Fruit fly (Drosophila melanogaster) whole organism, embryonic: ENCODE measurements around the gene Rtca.
A peak's percentile ranks its signal among the peaks of the same experiment; 100 is the strongest.

Experiments used
- Abd-B ChIP-seq: fragments of 200-800 bp; sonication (Bioruptor generic); optimal IDR thresholded peaks from 2 replicates; lab custom pipeline; 2018; ENCODE audit warnings: missing biosample characterization, mild to moderate bottlenecking, missing genetic modification characterization, moderate library complexity
- Asciz ChIP-seq: fragments of 200-800 bp; sonication (Bioruptor generic); optimal IDR thresholded peaks from 2 replicates; lab custom pipeline; 2017; ENCODE audit warnings: missing biosample characterization, mild to moderate bottlenecking, missing genetic modification characterization, missing genetic modification reagents
- BEAF-32 ChIP-seq: fragments of 200-800 bp; sonication (Bioruptor generic); optimal IDR thresholded peaks from 3 replicates; lab custom pipeline; 2017; ENCODE audit warnings: missing biosample characterization, missing genetic modification characterization, mild to moderate bottlenecking, moderate library complexity, missing genetic modification reagents
- Bgb ChIP-seq: fragments of 200-800 bp; sonication (Bioruptor generic); IDR thresholded peaks from 2 replicates; pipeline ENCODE4 v1.3.6; 2022; ENCODE audit warnings: missing biosample characterization, missing genetic modification characterization; ENCODE audit not compliant: partially characterized antibody
- CG12071 ChIP-seq: fragments of 200-800 bp; sonication (Bioruptor generic); optimal IDR thresholded peaks from 3 replicates; lab custom pipeline; 2018; ENCODE audit warnings: missing biosample characterization, mild to moderate bottlenecking, missing genetic modification characterization
- CG12942 ChIP-seq: fragments of 200-800 bp; sonication (Bioruptor generic); optimal IDR thresholded peaks from 3 replicates; lab custom pipeline; 2016; ENCODE audit warnings: missing biosample characterization, missing genetic modification characterization
- CG13775 ChIP-seq: fragments of 200-800 bp; sonication (Bioruptor generic); optimal IDR thresholded peaks from 3 replicates; lab custom pipeline; 2017; ENCODE audit warnings: missing biosample characterization, mild to moderate bottlenecking, missing genetic modification characterization
- CG13894 ChIP-seq: fragments of 200-800 bp; sonication (Bioruptor generic); optimal IDR thresholded peaks from 3 replicates; lab custom pipeline; 2018; ENCODE audit warnings: missing biosample characterization, mild to moderate bottlenecking, missing genetic modification characterization, moderate library complexity
- CG14710 ChIP-seq: fragments of 200-800 bp; sonication (Bioruptor generic); optimal IDR thresholded peaks from 3 replicates; lab custom pipeline; 2019; ENCODE audit warnings: missing biosample characterization, mild to moderate bottlenecking, missing genetic modification characterization, moderate library complexity
- CG15011 ChIP-seq: fragments of 200-800 bp; sonication (Bioruptor generic); optimal IDR thresholded peaks from 3 replicates; lab custom pipeline; 2018; ENCODE audit warnings: missing biosample characterization, mild to moderate bottlenecking, missing genetic modification characterization
- CG15269 ChIP-seq: fragments of 200-800 bp; sonication (Bioruptor generic); optimal IDR thresholded peaks from 2 replicates; lab custom pipeline; 2018; ENCODE audit warnings: missing biosample characterization, mild to moderate bottlenecking, missing genetic modification characterization, moderate library complexity
- CG15514 ChIP-seq: fragments of 200-800 bp; sonication (Bioruptor generic); optimal IDR thresholded peaks from 3 replicates; lab custom pipeline; 2017; ENCODE audit warnings: missing biosample characterization, missing genetic modification characterization, mild to moderate bottlenecking, moderate library complexity, missing genetic modification reagents
- CG15696 ChIP-seq: fragments of 200-800 bp; sonication (Bioruptor generic); optimal IDR thresholded peaks from 2 replicates; lab custom pipeline; 2019; ENCODE audit warnings: missing biosample characterization, mild to moderate bottlenecking, missing genetic modification characterization, moderate library complexity
- CG16779 ChIP-seq: fragments of 200-800 bp; sonication (Bioruptor generic); IDR thresholded peaks from 2 replicates; pipeline ENCODE4 v1.3.6; 2022; ENCODE audit warnings: missing biosample characterization, missing genetic modification characterization
- CG2120 ChIP-seq: fragments of 200-800 bp; sonication (Bioruptor generic); optimal IDR thresholded peaks from 3 replicates; lab custom pipeline; 2016; ENCODE audit warnings: missing biosample characterization, missing genetic modification characterization
- CG2202 ChIP-seq: fragments of 200-800 bp; sonication (Bioruptor generic); optimal IDR thresholded peaks from 2 replicates; lab custom pipeline; 2018; ENCODE audit warnings: missing biosample characterization, mild to moderate bottlenecking, missing genetic modification characterization
- CG31365 ChIP-seq: fragments of 200-800 bp; sonication (Bioruptor generic); optimal IDR thresholded peaks from 2 replicates; lab custom pipeline; 2018; ENCODE audit warnings: missing biosample characterization, mild to moderate bottlenecking, missing genetic modification characterization
- CG3281 ChIP-seq: fragments of 200-800 bp; sonication (Bioruptor generic); optimal IDR thresholded peaks from 3 replicates; lab custom pipeline; 2017; ENCODE audit warnings: missing biosample characterization, mild to moderate bottlenecking, missing genetic modification characterization
- CG33213 ChIP-seq: fragments of 200-800 bp; sonication (Bioruptor generic); optimal IDR thresholded peaks from 3 replicates; lab custom pipeline; 2016; ENCODE audit warnings: missing biosample characterization, missing genetic modification characterization
- CG7556 ChIP-seq: fragments of 200-800 bp; sonication (Bioruptor generic); optimal IDR thresholded peaks from 2 replicates; lab custom pipeline; 2017; ENCODE audit warnings: missing biosample characterization, mild to moderate bottlenecking, missing genetic modification characterization
- CG8924 ChIP-seq: fragments of 200-800 bp; optimal IDR thresholded peaks from 3 replicates; lab custom pipeline; 2019; ENCODE audit warnings: missing biosample characterization, mild to moderate bottlenecking, missing genetic modification characterization, moderate library complexity
- D19A ChIP-seq: fragments of 200-800 bp; optimal IDR thresholded peaks from 3 replicates; lab custom pipeline; 2019; ENCODE audit warnings: missing biosample characterization, mild to moderate bottlenecking, missing genetic modification characterization, moderate library complexity
- D19B ChIP-seq: fragments of 200-800 bp; sonication (Bioruptor generic); optimal IDR thresholded peaks from 2 replicates; lab custom pipeline; 2017; ENCODE audit warnings: missing biosample characterization, mild to moderate bottlenecking, missing genetic modification characterization
- Dref ChIP-seq: fragments of 200-800 bp; sonication (Bioruptor generic); IDR thresholded peaks from 2 replicates; pipeline ENCODE4 v1.3.6; 2022; ENCODE audit warnings: missing biosample characterization, missing genetic modification characterization
- Jarid2 ChIP-seq: fragments of 200-800 bp; sonication (Bioruptor generic); optimal IDR thresholded peaks from 3 replicates; lab custom pipeline; 2017; ENCODE audit warnings: mild to moderate bottlenecking, missing biosample characterization, missing genetic modification reagents, missing genetic modification characterization
- MESR4 ChIP-seq: fragments of 200-800 bp; sonication (Bioruptor generic); optimal IDR thresholded peaks from 2 replicates; lab custom pipeline; 2018; ENCODE audit warnings: missing biosample characterization, mild to moderate bottlenecking, missing genetic modification characterization, moderate library complexity
- NFAT ChIP-seq: fragments of 200-800 bp; sonication (Bioruptor generic); IDR thresholded peaks from 2 replicates; pipeline ENCODE4 v1.3.6; 2022; ENCODE audit warnings: missing biosample characterization, missing genetic modification characterization
- Nf-YB ChIP-seq: fragments of 200-800 bp; sonication (Bioruptor generic); optimal IDR thresholded peaks from 3 replicates; lab custom pipeline; 2019; ENCODE audit warnings: missing biosample characterization, mild to moderate bottlenecking, missing genetic modification characterization, moderate library complexity
- Nf-YC ChIP-seq: fragments of 200-800 bp; optimal IDR thresholded peaks from 3 replicates; lab custom pipeline; 2019; ENCODE audit warnings: missing biosample characterization, mild to moderate bottlenecking, missing genetic modification characterization, moderate library complexity
- Rfx ChIP-seq: fragments of 200-800 bp; sonication (Bioruptor generic); IDR thresholded peaks from 2 replicates; pipeline ENCODE4 v1.3.6; 2022; ENCODE audit warnings: missing biosample characterization, missing genetic modification characterization
- Xrp1 ChIP-seq: fragments of 200-800 bp; sonication (Bioruptor generic); IDR thresholded peaks from 2 replicates; pipeline ENCODE4 v1.3.6; 2022; ENCODE audit warnings: missing biosample characterization, missing genetic modification characterization
- bbx ChIP-seq: fragments of 200-800 bp; sonication (Bioruptor generic); IDR thresholded peaks from 2 replicates; pipeline ENCODE4 v1.3.6; 2022; ENCODE audit warnings: missing biosample characterization, missing genetic modification characterization; ENCODE audit not compliant: partially characterized antibody
- bigmax ChIP-seq: fragments of 200-800 bp; sonication (Bioruptor generic); optimal IDR thresholded peaks from 2 replicates; lab custom pipeline; 2018; ENCODE audit warnings: missing biosample characterization, mild to moderate bottlenecking, missing genetic modification characterization
- ci ChIP-seq: fragments of 200-800 bp; sonication (Bioruptor generic); IDR thresholded peaks from 3 replicates; pipeline ENCODE4 v1.3.6; 2022; ENCODE audit warnings: missing biosample characterization, missing genetic modification characterization
- hkb ChIP-seq, 2 experiments: fragments of 200-800 bp in 1 of 2; fragments of >200 bp in 1 of 2; sonication (Bioruptor generic) in 1 of 2; IDR thresholded peaks in 1 of 2; optimal IDR thresholded peaks in 1 of 2; 2 replicates each; pipeline versions ENCODE4 v1.3.6 to Lab custom; 2017 to 2022; ENCODE audit warnings: missing biosample characterization in 1 of 2, missing genetic modification characterization in 1 of 2
- insv ChIP-seq, 2 experiments: fragments of 200-800 bp; sonication (Bioruptor generic); optimal IDR thresholded peaks; 3 replicates each; lab custom pipeline; 2016 to 2018; ENCODE audit warnings: missing biosample characterization in 2 of 2, missing genetic modification characterization in 2 of 2
- klu ChIP-seq: fragments of 200-800 bp; sonication (Bioruptor generic); IDR thresholded peaks from 2 replicates; pipeline ENCODE4 v1.3.6; 2022; ENCODE audit warnings: missing biosample characterization, missing genetic modification characterization
- lov ChIP-seq, 2 experiments: fragments of 200-800 bp in 1 of 2; fragments of >200 bp in 1 of 2; sonication (Bioruptor generic) in 1 of 2; IDR thresholded peaks in 1 of 2; optimal IDR thresholded peaks in 1 of 2; 2 replicates in 1 of 2; 3 replicates in 1 of 2; pipeline versions ENCODE4 v1.3.6 to Lab custom; 2017 to 2022; ENCODE audit warnings: missing biosample characterization in 1 of 2, missing genetic modification characterization in 1 of 2
- onecut ChIP-seq: fragments of 200-800 bp; sonication (Bioruptor generic); IDR thresholded peaks from 2 replicates; pipeline ENCODE4 v1.3.6; 2022; ENCODE audit warnings: missing biosample characterization, missing genetic modification characterization
- pb ChIP-seq: fragments of 200-800 bp; sonication (Bioruptor generic); optimal IDR thresholded peaks from 3 replicates; lab custom pipeline; 2016; ENCODE audit warnings: missing biosample characterization, missing genetic modification characterization
- rib ChIP-seq: fragments of 200-800 bp; sonication (Bioruptor generic); IDR thresholded peaks from 2 replicates; pipeline ENCODE4 v1.3.6; 2022; ENCODE audit warnings: missing biosample characterization, missing genetic modification characterization
- ro ChIP-seq: fragments of 200-800 bp; sonication (Bioruptor generic); IDR thresholded peaks from 2 replicates; pipeline ENCODE4 v1.3.6; 2022; ENCODE audit warnings: missing biosample characterization, missing genetic modification characterization
- scrt ChIP-seq: fragments of 200-800 bp; sonication (Bioruptor generic); optimal IDR thresholded peaks from 2 replicates; lab custom pipeline; 2018; ENCODE audit warnings: missing biosample characterization, mild to moderate bottlenecking, missing genetic modification characterization, moderate library complexity
- seq ChIP-seq: fragments of 200-800 bp; sonication (Bioruptor generic); IDR thresholded peaks from 2 replicates; pipeline ENCODE4 v1.3.6; 2022; ENCODE audit warnings: missing biosample characterization, missing genetic modification characterization
- sqz ChIP-seq: fragments of 200-800 bp; sonication (Bioruptor generic); optimal IDR thresholded peaks from 3 replicates; lab custom pipeline; 2018; ENCODE audit warnings: missing biosample characterization, mild to moderate bottlenecking, missing genetic modification characterization
- stc ChIP-seq: fragments of 200-800 bp; sonication (Bioruptor generic); IDR thresholded peaks from 2 replicates; pipeline ENCODE4 v1.3.6; 2022; ENCODE audit warnings: missing biosample characterization, missing genetic modification characterization
- toy ChIP-seq: fragments of 200-800 bp; sonication (Bioruptor generic); IDR thresholded peaks from 2 replicates; pipeline ENCODE4 v1.3.6; 2022; ENCODE audit warnings: missing biosample characterization, missing genetic modification characterization
- wdn ChIP-seq: fragments of 200-800 bp; sonication (Bioruptor generic); IDR thresholded peaks from 2 replicates; pipeline ENCODE4 v1.3.6; 2022; ENCODE audit warnings: missing biosample characterization, missing genetic modification characterization

The Rtca gene

DNA sequence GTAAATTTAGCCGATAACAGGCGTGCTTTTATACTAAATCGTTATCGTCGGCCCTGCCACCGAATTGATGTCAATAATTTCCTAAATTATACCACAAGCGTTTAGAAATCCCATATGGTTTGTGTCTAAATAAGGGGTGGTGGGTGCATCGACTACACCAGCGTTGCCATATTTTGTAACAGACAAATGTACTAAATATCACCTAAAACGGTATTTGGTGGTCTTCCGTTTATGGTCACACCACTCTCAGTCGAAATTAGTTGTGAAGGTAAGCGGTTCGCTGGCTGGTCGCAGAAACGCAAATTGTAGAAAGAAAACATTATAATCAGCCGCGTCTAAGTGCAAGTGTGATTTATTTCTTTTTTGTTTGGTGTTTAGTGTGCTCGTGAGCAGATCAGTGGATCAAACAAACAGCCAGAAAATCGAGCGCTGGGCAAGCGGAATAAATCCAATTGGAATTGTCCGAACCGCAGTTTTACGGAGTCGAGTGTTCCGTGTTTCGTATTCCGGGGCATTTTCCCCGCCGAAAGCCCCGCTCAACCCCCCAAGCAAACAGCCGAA, 8.2 kb downstream of the Rtca start, which contains the start of the genes CG16903 and Unc-76 (continued):
- TF ChIP-seq sqz = peak; percentile 76
- TF ChIP-seq CG33213 (GFP tag; lab: Kevin White, UChicago) = peak; percentile 91
- TF ChIP-seq scrt (GFP tag; lab: Kevin White, UChicago) = peak; percentile 51
- TF ChIP-seq CG13775 (GFP tag; lab: Kevin White, UChicago) = peak; percentile 52
- TF ChIP-seq CG15269 = peak; percentile 38
- peak; percentile 36 for TF ChIP-seq CG3281
- peak; percentile 47 for TF ChIP-seq Rfx
- 0 out of 2 replicates have a peak, but pooled peaks have one; percentile 15 for TF ChIP-seq Xrp1 (GFP tag; lab: Robert Waterston, UW)
- peak; percentile 4 for TF ChIP-seq Asciz (GFP tag; lab: Kevin White, UChicago)
- peak; percentile 86 for TF ChIP-seq CG14710 (tag; lab: Kevin White, UChicago)
- peak; percentile 16; the same call in 1 of the 2 replicates for TF ChIP-seq onecut
- peak; percentile 87 for TF ChIP-seq CG13894 (tag; lab: Kevin White, UChicago)
- no peak for TF ChIP-seq toy (GFP tag; lab: Robert Waterston, UW)
- peak; percentile 56; the same call in 1 of the 2 replicates for TF ChIP-seq Bgb (GFP tag; lab: Robert Waterston, UW)
- peak; percentile 53 for TF ChIP-seq CG12071 (GFP tag; lab: Kevin White, UChicago)
- TF ChIP-seq NFAT (GFP tag; lab: Robert Waterston, UW) = peak; percentile 24; the same call in 1 of the 2 replicates
- peak; percentile 74 for TF ChIP-seq ci (GFP tag; lab: Robert Waterston, UW)
- peak; percentile 65 for TF ChIP-seq BEAF-32
- TF ChIP-seq pb (GFP tag; lab: Kevin White, UChicago) = peak; percentile 63
- TF ChIP-seq CG31365 (tag; lab: Kevin White, UChicago) = peak; percentile 37
- peak; percentile 62; the same call in 1 of the 2 replicates for TF ChIP-seq seq (GFP tag; lab: Robert Waterston, UW)
- TF ChIP-seq ro = no peak
- TF ChIP-seq MESR4 (GFP tag; lab: Kevin White, UChicago) = peak; percentile 91
- peak; percentile 17 for TF ChIP-seq Abd-B (GFP tag; lab: Kevin White, UChicago)
- peak; percentile 78 for TF ChIP-seq CG8924 (tag; lab: Kevin White, UChicago)
- peak; percentile 85 for TF ChIP-seq CG15514 (GFP tag; lab: Kevin White, UChicago)
- no peak for TF ChIP-seq klu (GFP tag; lab: Robert Waterston, UW)
- TF ChIP-seq Nf-YC (tag; lab: Kevin White, UChicago) = peak; percentile 60
- no peak for TF ChIP-seq wdn (GFP tag; lab: Robert Waterston, UW)
- TF ChIP-seq CG2120 (GFP tag; lab: Kevin White, UChicago) = peak; percentile 22
- no peak for TF ChIP-seq stc (GFP tag; lab: Robert Waterston, UW)
- TF ChIP-seq Nf-YB (GFP tag; lab: Kevin White, UChicago) = peak; percentile 27
- TF ChIP-seq lov (optimal IDR thresholded peaks at IDR 0.05; lab: Kevin White, UChicago) = no peak
- no peak for TF ChIP-seq lov (GFP tag; IDR thresholded peaks at IDR 0.05; lab: Robert Waterston, UW)
- TF ChIP-seq CG2202 (tag; lab: Kevin White, UChicago) = no peak
- TF ChIP-seq bbx (GFP tag; lab: Robert Waterston, UW) = peak; percentile 29; the same call in 1 of the 2 replicates
- peak; percentile 15 for TF ChIP-seq CG15696 (tag; lab: Kevin White, UChicago)
- TF ChIP-seq Dref = peak; percentile 79
- TF ChIP-seq D19B = no peak
- TF ChIP-seq CG7556 (GFP tag; lab: Kevin White, UChicago) = peak; percentile 24
- peak; percentile 26 for TF ChIP-seq bigmax
- TF ChIP-seq rib (GFP tag; lab: Robert Waterston, UW) = 0 out of 2 replicates have a peak, but pooled peaks have one; percentile 17
- TF ChIP-seq CG16779 = no peak
- no peak for TF ChIP-seq CG15011 (GFP tag; lab: Kevin White, UChicago)
- peak; percentile 96 for TF ChIP-seq Jarid2 (GFP tag; lab: Kevin White, UChicago)
- no peak for TF ChIP-seq CG12942 (GFP tag; lab: Kevin White, UChicago)
- TF ChIP-seq insv (GFP tag; optimal IDR thresholded peaks at IDR 0.05; lab: Kevin White, UChicago) = peak in 1 of 2 experiments; percentile 87
- TF ChIP-seq hkb (optimal IDR thresholded peaks at IDR 0.05; lab: Kevin White, UChicago) = peak; percentile 61
- TF ChIP-seq hkb (GFP tag; IDR thresholded peaks at IDR 0.05; lab: Robert Waterston, UW) = peak; percentile 65
- peak; percentile 37 for TF ChIP-seq D19A
